Worm (Caenorhabditis elegans) whole organism, mixed stage, embryonic: ENCODE results near the gene F53B2.5.
"Not testable (repeated sequence)": the region's sequence is repeated elsewhere in the genome, so short reads cannot be mapped to it uniquely, and the experiment has no call there.

Experiments used
- M03D4.4 ChIP-seq: sonication (generic microtip); optimal IDR thresholded peaks from 2 replicates; lab custom pipeline; 2017; ENCODE audit warnings: mild to moderate bottlenecking, missing genetic modification characterization, missing compliant biosample characterization
- bed-3 ChIP-seq: fragments of 200-800 bp; sonication (Bioruptor generic); optimal IDR thresholded peaks from 3 replicates; lab custom pipeline; 2018; ENCODE audit warnings: mild to moderate bottlenecking, missing genetic modification characterization, moderate library complexity, missing compliant biosample characterization
- blmp-1 ChIP-seq: fragments of 150-350 bp; optimal IDR thresholded peaks from 2 replicates; lab custom pipeline; 2014; ENCODE audit warnings: missing biosample characterization, missing genetic modification characterization
- ceh-43 ChIP-seq: fragments of 200-800 bp; sonication (Bioruptor generic); optimal IDR thresholded peaks from 2 replicates; lab custom pipeline; 2018; ENCODE audit warnings: mild to moderate bottlenecking, missing genetic modification characterization, moderate library complexity, missing compliant biosample characterization
- ceh-83 ChIP-seq: fragments of 200-800 bp; sonication (Bioruptor generic); optimal IDR thresholded peaks from 2 replicates; lab custom pipeline; 2018; ENCODE audit warnings: mild to moderate bottlenecking, missing genetic modification characterization, missing compliant biosample characterization
- ces-1 ChIP-seq: fragments of 150-350 bp; optimal IDR thresholded peaks from 2 replicates; lab custom pipeline; 2014; ENCODE audit warnings: missing biosample characterization, missing genetic modification reagents, missing genetic modification characterization
- cnd-1 ChIP-seq: fragments of 200-800 bp; sonication (Bioruptor generic); optimal IDR thresholded peaks from 2 replicates; lab custom pipeline; 2018; ENCODE audit warnings: mild to moderate bottlenecking, missing genetic modification characterization, missing compliant biosample characterization
- drap-1 ChIP-seq: fragments of 200-800 bp; sonication (Bioruptor generic); optimal IDR thresholded peaks from 3 replicates; lab custom pipeline; 2018; ENCODE audit warnings: mild to moderate bottlenecking, missing genetic modification characterization, missing compliant biosample characterization
- elt-1 ChIP-seq: sonication (generic microtip); optimal IDR thresholded peaks from 2 replicates; lab custom pipeline; 2017; ENCODE audit warnings: missing genetic modification characterization, mild to moderate bottlenecking, missing compliant biosample characterization, antibody characterized with exemption, moderate library complexity, borderline replicate concordance; ENCODE audit not compliant: insufficient read depth
- elt-3 ChIP-seq: fragments of 150-350 bp; optimal IDR thresholded peaks from 2 replicates; lab custom pipeline; 2014; ENCODE audit warnings: missing biosample characterization, missing genetic modification characterization
- flh-1 ChIP-seq: fragments of 200-800 bp; sonication (Bioruptor generic); optimal IDR thresholded peaks from 2 replicates; lab custom pipeline; 2018; ENCODE audit warnings: mild to moderate bottlenecking, missing genetic modification characterization, moderate library complexity, missing compliant biosample characterization
- ham-2 ChIP-seq: fragments of 200-800 bp; sonication (Bioruptor generic); optimal IDR thresholded peaks from 2 replicates; lab custom pipeline; 2018; ENCODE audit warnings: mild to moderate bottlenecking, missing genetic modification characterization, missing compliant biosample characterization
- lin-13 ChIP-seq: fragments of 150-350 bp; optimal IDR thresholded peaks from 2 replicates; lab custom pipeline; 2014; ENCODE audit warnings: missing biosample characterization, missing genetic modification characterization
- lin-32 ChIP-seq: fragments of 200-800 bp; sonication (Bioruptor generic); optimal IDR thresholded peaks from 2 replicates; lab custom pipeline; 2018; ENCODE audit warnings: mild to moderate bottlenecking, missing genetic modification characterization, missing compliant biosample characterization
- lsy-2 ChIP-seq: fragments of 150-350 bp; optimal IDR thresholded peaks from 2 replicates; lab custom pipeline; 2014; ENCODE audit warnings: missing biosample characterization, missing genetic modification characterization
- mab-5 ChIP-seq: fragments of 150-350 bp; optimal IDR thresholded peaks from 2 replicates; lab custom pipeline; 2014; ENCODE audit warnings: missing biosample characterization, missing genetic modification characterization
- mep-1 ChIP-seq: fragments of 150-350 bp; optimal IDR thresholded peaks from 2 replicates; lab custom pipeline; 2017; ENCODE audit warnings: missing biosample characterization, missing genetic modification reagents, missing genetic modification characterization, inconsistent platforms
- mls-2 ChIP-seq: sonication (generic microtip); optimal IDR thresholded peaks from 2 replicates; lab custom pipeline; 2016; ENCODE audit warnings: mild to moderate bottlenecking, missing genetic modification characterization, moderate library complexity, missing compliant biosample characterization
- nhr-12 ChIP-seq: fragments of 150-350 bp; optimal IDR thresholded peaks from 2 replicates; lab custom pipeline; 2014; ENCODE audit warnings: missing biosample characterization, missing genetic modification characterization
- nhr-28 ChIP-seq: fragments of 150-350 bp; optimal IDR thresholded peaks from 2 replicates; lab custom pipeline; 2014; ENCODE audit warnings: missing biosample characterization, missing genetic modification characterization
- nhr-76 ChIP-seq: sonication (generic microtip); optimal IDR thresholded peaks from 2 replicates; lab custom pipeline; 2017; ENCODE audit warnings: missing biosample characterization, missing genetic modification characterization
- sptf-1 ChIP-seq: sonication (generic microtip); optimal IDR thresholded peaks from 2 replicates; lab custom pipeline; 2017; ENCODE audit warnings: mild to moderate bottlenecking, missing genetic modification characterization, moderate library complexity, missing compliant biosample characterization
- tbx-8 ChIP-seq: fragments of 200-800 bp; sonication (Bioruptor generic); optimal IDR thresholded peaks from 2 replicates; lab custom pipeline; 2018; ENCODE audit warnings: mild to moderate bottlenecking, missing genetic modification characterization, moderate library complexity, missing compliant biosample characterization
- unc-120 ChIP-seq: sonication (generic microtip); optimal IDR thresholded peaks from 2 replicates; lab custom pipeline; 2017; ENCODE audit warnings: missing genetic modification characterization, missing compliant biosample characterization; ENCODE audit not compliant: poor library complexity, severe bottlenecking
- unc-39 ChIP-seq: fragments of 150-350 bp; optimal IDR thresholded peaks from 2 replicates; lab custom pipeline; 2014; ENCODE audit warnings: missing biosample characterization, missing genetic modification characterization
- unc-62 ChIP-seq: fragments of 150-350 bp; optimal IDR thresholded peaks from 2 replicates; lab custom pipeline; 2014; ENCODE audit warnings: missing biosample characterization, missing genetic modification reagents, missing genetic modification characterization
- zip-8 ChIP-seq: fragments of 150-350 bp; optimal IDR thresholded peaks from 2 replicates; lab custom pipeline; 2014; ENCODE audit warnings: missing biosample characterization, missing genetic modification characterization
- ztf-11 ChIP-seq: fragments of 150-350 bp; optimal IDR thresholded peaks from 2 replicates; lab custom pipeline; 2014; ENCODE audit warnings: missing biosample characterization, missing genetic modification characterization

F53B2.5 gene

ce11 chrIV:12522521-12522920 lies 8.4 kb downstream of the F53B2.5 start, which contains the start of gene sru-13:
Gene sru-13 (minus strand): TSS chrIV:12522621.
- TF ChIP-seq nhr-76 (tag; lab: Kevin White, UChicago) (no peak), nhr-28 (no peak), ces-1 (no peak), elt-3 (tag; lab: Kevin White, UChicago) (no peak), drap-1 (no peak), M03D4.4 (tag; lab: Kevin White, UChicago) (no peak), flh-1 (GFP tag; lab: Kevin White, UChicago) (no peak), unc-120 (tag; lab: Kevin White, UChicago) (no peak), sptf-1 (tag; lab: Kevin White, UChicago) (no peak), elt-1 (tag; lab: Kevin White, UChicago) (no peak), cnd-1 (tag; lab: Kevin White, UChicago) (no peak), mab-5 (tag; lab: Kevin White, UChicago) (no peak), ceh-83 (no peak)

ce11 chrIV:12520150-12520549 lies 10.8 kb downstream of the F53B2.5 start, which contains the start of gene tsp-4:
Gene tsp-4 (minus strand): TSS chrIV:12520250.
- no peak for TF ChIP-seq ces-1
- TF ChIP-seq mab-5 (tag; lab: Kevin White, UChicago): no peak
- no peak for TF ChIP-seq ztf-11 (tag; lab: Kevin White, UChicago)
- TF ChIP-seq ham-2 (GFP tag; lab: Kevin White, UChicago): no peak
- TF ChIP-seq drap-1: no peak
- TF ChIP-seq lsy-2 (tag; lab: Kevin White, UChicago): no peak
- TF ChIP-seq ceh-83: no peak
- no peak for TF ChIP-seq bed-3 (GFP tag; lab: Kevin White, UChicago)
- TF ChIP-seq mep-1 (tag; lab: Kevin White, UChicago): no peak
- no peak for TF ChIP-seq M03D4.4 (tag; lab: Kevin White, UChicago)
- no peak for TF ChIP-seq elt-3 (tag; lab: Kevin White, UChicago)
- no peak for TF ChIP-seq ceh-43 (GFP tag; lab: Kevin White, UChicago)

ce11 chrIV:12505397-12505796 lies 25.6 kb downstream of the F53B2.5 start, which contains the start of gene sru-17:
Gene sru-17 (plus strand): TSS chrIV:12505697.
- not testable (repeated sequence) for TF ChIP-seq mls-2, mab-5, lsy-2 (tag; lab: Kevin White, UChicago)

- TF ChIP-seq unc-62 (GFP tag; lab: Kevin White, UChicago) (no peak), bed-3 (GFP tag; lab: Kevin White, UChicago) (no peak), ztf-11 (tag; lab: Kevin White, UChicago) (no peak), lin-32 (GFP tag; lab: Kevin White, UChicago) (no peak), flh-1 (GFP tag; lab: Kevin White, UChicago) (no peak), elt-1 (tag; lab: Kevin White, UChicago) (no peak), mep-1 (tag; lab: Kevin White, UChicago) (no peak)
- TF ChIP-seq, all 35 proteins: peak for 0
These were observed 29.0 kb downstream of the F53B2.5 start, which contains the start of gene sru-18 for ce11 chrIV:12501956-12502355. Gene sru-18 (plus strand): TSS chrIV:12502256.

ce11 chrIV:12498238-12498637 lies 32.7 kb downstream of the F53B2.5 start, which contains the start of gene sru-19:
Gene sru-19 (plus strand): TSS chrIV:12498538.
- no peak for TF ChIP-seq unc-39 (tag; lab: Kevin White, UChicago)
- TF ChIP-seq nhr-76 (tag; lab: Kevin White, UChicago): no peak
- no peak for TF ChIP-seq ceh-83
- no peak for TF ChIP-seq zip-8 (tag; lab: Kevin White, UChicago)
- TF ChIP-seq tbx-8 (GFP tag; lab: Kevin White, UChicago): no peak
- TF ChIP-seq nhr-12 (tag; lab: Kevin White, UChicago): no peak
- TF ChIP-seq mls-2 (tag; lab: Kevin White, UChicago): no peak
- no peak for TF ChIP-seq lin-13 (tag; lab: Kevin White, UChicago)
- no peak for TF ChIP-seq unc-120 (tag; lab: Kevin White, UChicago)
- TF ChIP-seq drap-1: no peak
- no peak for TF ChIP-seq unc-62 (GFP tag; lab: Kevin White, UChicago)
- no peak for TF ChIP-seq sptf-1 (tag; lab: Kevin White, UChicago)
- no peak for TF ChIP-seq flh-1 (GFP tag; lab: Kevin White, UChicago)
- no peak for TF ChIP-seq blmp-1 (tag; lab: Kevin White, UChicago)
- TF ChIP-seq cnd-1 (tag; lab: Kevin White, UChicago): no peak
